Worm (Caenorhabditis elegans) whole organism, late embryonic: Measurements from ENCODE around the gene ttr-10.

Experiments used
- C08G9.2 ChIP-seq: sonication (generic microtip); optimal IDR thresholded peaks from 2 replicates; lab custom pipeline; 2016; ENCODE audit warnings: mild to moderate bottlenecking, missing genetic modification characterization, moderate library complexity, missing compliant biosample characterization
- K09A11.1 ChIP-seq: sonication (generic microtip); optimal IDR thresholded peaks from 2 replicates; lab custom pipeline; 2017; ENCODE audit warnings: antibody characterized with exemption, mild to moderate bottlenecking, missing genetic modification characterization, missing compliant biosample characterization; ENCODE audit not compliant: insufficient read depth
- T23F11.4 ChIP-seq: fragments of 200-800 bp; sonication (Bioruptor generic); optimal IDR thresholded peaks from 2 replicates; lab custom pipeline; 2018; ENCODE audit warnings: mild to moderate bottlenecking, missing genetic modification characterization, missing compliant biosample characterization
- ahr-1 ChIP-seq: sonication (generic microtip); optimal IDR thresholded peaks from 2 replicates; lab custom pipeline; 2016; ENCODE audit warnings: missing genetic modification characterization, missing compliant biosample characterization
- ceh-14 ChIP-seq: sonication (generic microtip); optimal IDR thresholded peaks from 2 replicates; lab custom pipeline; 2016; ENCODE audit warnings: missing genotype, missing genetic modification characterization, missing compliant biosample characterization
- ceh-19 ChIP-seq: fragments of 200-800 bp; sonication (Bioruptor generic); optimal IDR thresholded peaks from 2 replicates; lab custom pipeline; 2018; ENCODE audit warnings: mild to moderate bottlenecking, missing genetic modification characterization, missing compliant biosample characterization
- ceh-24 ChIP-seq: sonication (generic microtip); optimal IDR thresholded peaks from 2 replicates; lab custom pipeline; 2016; ENCODE audit warnings: mild to moderate bottlenecking, missing genetic modification characterization, missing compliant biosample characterization
- ceh-30 ChIP-seq: fragments of 150-350 bp; optimal IDR thresholded peaks from 2 replicates; lab custom pipeline; 2014; ENCODE audit warnings: missing biosample characterization, missing genetic modification characterization
- ceh-31 ChIP-seq: sonication (generic microtip); optimal IDR thresholded peaks from 2 replicates; lab custom pipeline; 2016; ENCODE audit warnings: missing genetic modification characterization, missing compliant biosample characterization
- ceh-34 ChIP-seq: sonication (generic microtip); optimal IDR thresholded peaks from 2 replicates; lab custom pipeline; 2016; ENCODE audit warnings: mild to moderate bottlenecking, missing genetic modification characterization, missing compliant biosample characterization
- ceh-45 ChIP-seq: fragments of 200-800 bp; sonication (Bioruptor generic); IDR thresholded peaks from 2 replicates; pipeline ENCODE4 v1.3.6; 2022; ENCODE audit warnings: missing genetic modification reagents, missing genetic modification characterization, missing compliant biosample characterization
- ets-4 ChIP-seq: sonication (generic microtip); optimal IDR thresholded peaks from 2 replicates; lab custom pipeline; 2016; ENCODE audit warnings: missing genetic modification characterization, missing compliant biosample characterization
- eyg-1 ChIP-seq: sonication (generic microtip); optimal IDR thresholded peaks from 2 replicates; lab custom pipeline; 2016; ENCODE audit warnings: missing genotype, missing genetic modification characterization, missing compliant biosample characterization
- fax-1 ChIP-seq: sonication (generic microtip); optimal IDR thresholded peaks from 2 replicates; lab custom pipeline; 2016; ENCODE audit warnings: missing genotype, missing genetic modification characterization, missing compliant biosample characterization
- fkh-10 ChIP-seq: fragments of 150-350 bp; optimal IDR thresholded peaks from 2 replicates; lab custom pipeline; 2014; ENCODE audit warnings: missing biosample characterization, missing genetic modification reagents, missing genetic modification characterization
- hlh-6 ChIP-seq: sonication (generic microtip); optimal IDR thresholded peaks from 2 replicates; lab custom pipeline; 2016; ENCODE audit warnings: missing genotype, missing genetic modification characterization, missing compliant biosample characterization
- hlh-8 ChIP-seq: sonication (generic microtip); optimal IDR thresholded peaks from 2 replicates; lab custom pipeline; 2016; ENCODE audit warnings: missing genotype, missing genetic modification characterization, missing compliant biosample characterization
- lim-6 ChIP-seq: sonication (generic microtip); optimal IDR thresholded peaks from 2 replicates; lab custom pipeline; 2016; ENCODE audit warnings: missing genetic modification characterization, missing compliant biosample characterization
- mec-3 ChIP-seq: sonication (generic microtip); optimal IDR thresholded peaks from 2 replicates; lab custom pipeline; 2016; ENCODE audit warnings: borderline replicate concordance, missing genetic modification characterization, missing compliant biosample characterization
- npax-4 ChIP-seq: sonication (generic microtip); optimal IDR thresholded peaks from 2 replicates; lab custom pipeline; 2016; ENCODE audit warnings: missing genetic modification characterization, missing compliant biosample characterization
- odd-2 ChIP-seq: sonication (generic microtip); optimal IDR thresholded peaks from 2 replicates; lab custom pipeline; 2017; ENCODE audit warnings: antibody characterized with exemption, mild to moderate bottlenecking, missing genetic modification characterization, missing compliant biosample characterization
- pat-9 ChIP-seq: fragments of 200-800 bp; sonication (Bioruptor generic); optimal IDR thresholded peaks from 2 replicates; lab custom pipeline; 2018; ENCODE audit warnings: mild to moderate bottlenecking, missing genetic modification characterization, moderate library complexity, missing compliant biosample characterization
- pax-1 ChIP-seq: fragments of 150-350 bp; optimal IDR thresholded peaks from 2 replicates; lab custom pipeline; 2014; ENCODE audit warnings: missing biosample characterization, missing genetic modification characterization
- pha-2 ChIP-seq: sonication (generic microtip); optimal IDR thresholded peaks from 2 replicates; lab custom pipeline; 2017; ENCODE audit warnings: mild to moderate bottlenecking, missing genetic modification characterization, missing compliant biosample characterization
- pqm-1 ChIP-seq: sonication (generic microtip); optimal IDR thresholded peaks from 2 replicates; lab custom pipeline; 2016; ENCODE audit warnings: missing genetic modification characterization, missing compliant biosample characterization
- pros-1 ChIP-seq: fragments of 150-350 bp; optimal IDR thresholded peaks from 2 replicates; lab custom pipeline; 2014; ENCODE audit warnings: missing biosample characterization, missing genetic modification reagents, missing genetic modification characterization
- rnt-1 ChIP-seq: sonication (generic microtip); optimal IDR thresholded peaks from 2 replicates; lab custom pipeline; 2016; ENCODE audit warnings: missing genetic modification characterization, missing compliant biosample characterization
- sox-2 ChIP-seq: fragments of 200-800 bp; sonication (Bioruptor generic); IDR thresholded peaks from 2 replicates; pipeline ENCODE4 v1.3.6; 2022; ENCODE audit warnings: missing genetic modification reagents, missing genetic modification characterization, missing compliant biosample characterization
- syd-9 ChIP-seq: sonication (generic microtip); optimal IDR thresholded peaks from 2 replicates; lab custom pipeline; 2016; ENCODE audit warnings: mild to moderate bottlenecking, missing genetic modification characterization, moderate library complexity, missing compliant biosample characterization
- tbx-2 ChIP-seq: sonication (generic microtip); optimal IDR thresholded peaks from 2 replicates; lab custom pipeline; 2016; ENCODE audit warnings: missing genetic modification characterization, missing compliant biosample characterization
- unc-42 ChIP-seq: sonication (generic microtip); optimal IDR thresholded peaks from 2 replicates; lab custom pipeline; 2016; ENCODE audit warnings: missing genotype, missing genetic modification characterization, missing compliant biosample characterization
- unc-55 ChIP-seq: sonication (generic microtip); optimal IDR thresholded peaks from 2 replicates; lab custom pipeline; 2017; ENCODE audit warnings: missing biosample characterization, missing genetic modification reagents, missing genetic modification characterization
- unc-86 ChIP-seq: sonication (generic microtip); optimal IDR thresholded peaks from 2 replicates; lab custom pipeline; 2016; ENCODE audit warnings: missing genetic modification characterization, missing compliant biosample characterization
- zip-5 ChIP-seq: sonication (generic microtip); optimal IDR thresholded peaks from 2 replicates; lab custom pipeline; 2016; ENCODE audit warnings: missing genetic modification characterization, missing compliant biosample characterization

The ttr-10 gene

ce11 chrV:7545187-7545586 is 8.5 kb downstream of the ttr-10 start, which contains the start of the genes C54F6.19 and nhx-3:
C54F6.19 (plus strand) TSS chrV:7545487.
nhx-3 (minus strand) TSS chrV:7545523.
- TF ChIP-seq ceh-31 (tag; lab: Kevin White, UChicago), result no peak

DNA sequence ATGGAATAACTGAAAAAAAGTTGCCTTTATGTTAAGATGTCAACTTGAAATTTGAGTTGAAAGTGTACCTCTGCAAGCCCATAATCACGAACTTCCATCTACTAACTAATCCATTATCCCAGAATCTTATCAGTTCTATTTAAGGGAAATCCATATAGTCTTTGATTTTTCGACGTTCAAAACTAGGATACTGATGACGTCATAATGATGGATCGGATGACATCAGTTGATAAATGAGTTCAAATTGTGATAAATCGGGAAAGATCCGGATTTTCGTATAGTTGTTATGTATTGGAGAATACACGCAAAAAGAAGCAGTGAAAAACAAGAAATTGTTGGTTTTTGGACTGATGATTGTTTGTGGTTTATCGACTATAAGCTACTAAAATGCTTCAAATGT is 10.0 kb downstream of the ttr-10 start:
- TF ChIP-seq T23F11.4 (GFP tag; lab: Kevin White, UChicago) (no peak), odd-2 (tag; lab: Kevin White, UChicago) (no peak), ceh-14 (tag; lab: Kevin White, UChicago) (no peak), ceh-45 (GFP tag; lab: Robert Waterston, UW) (no peak), ceh-31 (tag; lab: Kevin White, UChicago) (no peak), ceh-30 (no peak), ets-4 (tag; lab: Kevin White, UChicago) (no peak), eyg-1 (tag; lab: Kevin White, UChicago) (no peak), mec-3 (tag; lab: Kevin White, UChicago) (no peak), lim-6 (no peak), rnt-1 (tag; lab: Kevin White, UChicago) (no peak), unc-86 (tag; lab: Kevin White, UChicago) (no peak), pros-1 (tag; lab: Kevin White, UChicago) (no peak), C08G9.2 (tag; lab: Kevin White, UChicago) (no peak), K09A11.1 (tag; lab: Kevin White, UChicago) (no peak), zip-5 (tag; lab: Kevin White, UChicago) (no peak), unc-55 (GFP tag; lab: Kevin White, UChicago) (no peak), sox-2 (GFP tag; lab: Robert Waterston, UW) (no peak), fkh-10 (GFP tag; lab: Kevin White, UChicago) (no peak)

ce11 chrV:7539015-7539414 is 14.7 kb downstream of the ttr-10 start, which contains the start of gene srh-268:
srh-268 (plus strand) TSS chrV:7539315.
- TF ChIP-seq odd-2 (tag; lab: Kevin White, UChicago) (no peak), lim-6 (no peak), pax-1 (tag; lab: Kevin White, UChicago) (no peak), ceh-30 (no peak), ahr-1 (tag; lab: Kevin White, UChicago) (no peak), pqm-1 (tag; lab: Kevin White, UChicago) (no peak), ceh-34 (tag; lab: Kevin White, UChicago) (no peak)

- no peak for TF ChIP-seq ceh-19 (GFP tag; lab: Kevin White, UChicago)
- no peak for TF ChIP-seq npax-4
Measured at ce11 chrV:7538018-7538417, 15.7 kb downstream of the ttr-10 start, which contains the start of gene C54F6.12. C54F6.12 (minus strand) TSS chrV:7538118.

DNA sequence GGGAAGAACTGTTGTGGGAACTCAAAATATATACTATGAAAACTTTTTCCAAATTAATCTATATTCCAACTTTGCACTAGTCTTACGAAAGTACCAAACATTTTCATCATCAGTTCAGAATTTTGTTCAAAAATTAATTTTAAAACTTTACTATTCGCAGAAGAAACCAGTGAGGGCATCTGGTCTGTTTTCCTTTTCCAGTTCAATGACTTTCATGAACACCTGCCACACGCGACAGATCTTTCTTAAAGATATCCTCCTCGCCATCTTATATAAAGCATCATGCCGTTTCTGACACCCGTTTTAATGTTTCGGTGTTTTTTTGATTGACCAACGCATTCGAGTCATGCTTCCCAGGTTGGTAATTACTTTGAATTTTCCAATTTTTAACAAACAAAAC is 20.8 kb downstream of the ttr-10 start, which contains the start of gene C54F6.3:
TSS of gene C54F6.3 (plus strand) at position 301 of the 400 bp plus-strand sequence.
- TF ChIP-seq ceh-24 (tag; lab: Kevin White, UChicago) (no peak), zip-5 (tag; lab: Kevin White, UChicago) (no peak), unc-42 (tag; lab: Kevin White, UChicago) (no peak), fax-1 (tag; lab: Kevin White, UChicago) (no peak), pros-1 (tag; lab: Kevin White, UChicago) (no peak), eyg-1 (tag; lab: Kevin White, UChicago) (no peak), tbx-2 (no peak), hlh-6 (tag; lab: Kevin White, UChicago) (no peak), pha-2 (no peak), pat-9 (no peak), hlh-8 (tag; lab: Kevin White, UChicago) (no peak), syd-9 (no peak)
